Worm (Caenorhabditis elegans) whole organism, young adult: ENCODE measurements around the gene srx-46.
A peak's percentile ranks its signal among the peaks of the same experiment; 100 is the strongest.
"Not testable (repeated sequence)": the region's sequence is repeated elsewhere in the genome, so short reads cannot be mapped to it uniquely, and the experiment has no call there.

ENCODE experiments used
- dpl-1 ChIP-seq: fragments of 150-350 bp; optimal IDR thresholded peaks from 2 replicates; lab custom pipeline; 2014; ENCODE audit warnings: missing biosample characterization, missing genetic modification reagents, missing genetic modification characterization
- egl-44 ChIP-seq: fragments of 200-800 bp; sonication (Bioruptor generic); IDR thresholded peaks from 2 replicates; pipeline ENCODE4 v1.3.6; 2022; ENCODE audit warnings: missing genetic modification reagents, missing genetic modification characterization, missing compliant biosample characterization

- not testable (repeated sequence) for TF ChIP-seq dpl-1 (GFP tag; lab: Kevin White, UChicago)
- TF ChIP-seq egl-44 (GFP tag; lab: Robert Waterston, UW) = peak; percentile 24; the same call in 1 of the 2 replicates
Measured at ce11 chrV:9339292-9339691, 13.8 kb upstream of the srx-46 start.
